Fruit fly (Drosophila melanogaster): ENCODE measurements around the gene Mhc.

dm6 chr2L:16789880-16790279, 23.5 kb downstream of the Mhc start:
- TF ChIP-seq CG8478 (optimal IDR thresholded peaks at IDR 0.05) (no peak), CTCF (optimal IDR thresholded peaks at IDR 0.05) (no peak)

All from S2 (cell line).